4 worm cellular contexts compared by ENCODE assay signal in genomic region chrII:15165681-15166235, ce11.
TF ChIP-seq lines count a peak whose summit lies in the region.

Gene gst-27, minus strand, starts transcription at chrII:15165731.

TF ChIP-seq in whole organism, L2 larva, 48 proteins besides CTCF, POLR2A, EP300 and RAD21 (continued from another document):
- no peak for TF ChIP-seq nhr-237 (tag; optimal IDR thresholded peaks at IDR 0.05; lab: Kevin White, UChicago)
- peak; percentile 72 for TF ChIP-seq mab-5 (tag; optimal IDR thresholded peaks at IDR 0.05; lab: Kevin White, UChicago)
- no peak for TF ChIP-seq elt-3 (tag; optimal IDR thresholded peaks at IDR 0.05; lab: Kevin White, UChicago)
- peak; percentile 65 for TF ChIP-seq zag-1 (tag; optimal IDR thresholded peaks at IDR 0.05; lab: Kevin White, UChicago)
- peak; percentile 75 for TF ChIP-seq gmeb-1 (tag; optimal IDR thresholded peaks at IDR 0.05; lab: Kevin White, UChicago)
- no peak for TF ChIP-seq ztf-1 (GFP tag; conservative IDR thresholded peaks at IDR 0.05; lab: Robert Waterston, UW)
- TF ChIP-seq ceh-16 (tag; optimal IDR thresholded peaks at IDR 0.05; lab: Kevin White, UChicago): peak; percentile 26
- peak; percentile 61 for TF ChIP-seq sem-4 (tag; optimal IDR thresholded peaks at IDR 0.05; lab: Kevin White, UChicago)
- peak; percentile 84 for TF ChIP-seq C34F6.9 (tag; optimal IDR thresholded peaks at IDR 0.05; lab: Kevin White, UChicago)
- no peak for TF ChIP-seq R02D3.7 (tag; optimal IDR thresholded peaks at IDR 0.05; lab: Kevin White, UChicago)
- TF ChIP-seq aly-2 (tag; optimal IDR thresholded peaks at IDR 0.05; lab: Kevin White, UChicago): no peak
- TF ChIP-seq ama-1 (optimal IDR thresholded peaks at IDR 0.05; lab: Kevin White, UChicago): no peak
- TF ChIP-seq unc-55 (GFP tag; optimal IDR thresholded peaks at IDR 0.05; lab: Kevin White, UChicago): peak; percentile 72
- TF ChIP-seq egl-27 (tag; optimal IDR thresholded peaks at IDR 0.05; lab: Kevin White, UChicago): peak; percentile 47
- TF ChIP-seq fos-1 (tag; optimal IDR thresholded peaks at IDR 0.05; lab: Kevin White, UChicago): peak; percentile 85
- TF ChIP-seq sma-3 (GFP tag; optimal IDR thresholded peaks at IDR 0.05; lab: Kevin White, UChicago): peak; percentile 82
- TF ChIP-seq mdl-1 (tag; optimal IDR thresholded peaks at IDR 0.05; lab: Kevin White, UChicago): peak; percentile 29 to 48
- TF ChIP-seq unc-39 (tag; optimal IDR thresholded peaks at IDR 0.05; lab: Kevin White, UChicago): no peak
- peak; percentile 92 for TF ChIP-seq crh-2 (tag; optimal IDR thresholded peaks at IDR 0.05; lab: Kevin White, UChicago)
- peak; percentile 63 for TF ChIP-seq nhr-25 (tag; optimal IDR thresholded peaks at IDR 0.05; lab: Kevin White, UChicago)
- TF ChIP-seq dmd-4 (tag; optimal IDR thresholded peaks at IDR 0.05; lab: Kevin White, UChicago): no peak
- no peak for TF ChIP-seq ZK546.5 (tag; optimal IDR thresholded peaks at IDR 0.05; lab: Kevin White, UChicago)
- TF ChIP-seq Y55F3AM.14 (GFP tag; optimal IDR thresholded peaks at IDR 0.05; lab: Kevin White, UChicago): peak; percentile 82
- TF ChIP-seq elt-1 (tag; optimal IDR thresholded peaks at IDR 0.05; lab: Kevin White, UChicago): no peak
- peak; percentile 86 for TF ChIP-seq lin-13 (GFP tag; optimal IDR thresholded peaks at IDR 0.05; lab: Kevin White, UChicago)
TF ChIP-seq in whole organism, L2 larva: peak in this region for 26.

TF ChIP-seq in whole organism, L4 larva, 104 proteins besides CTCF, POLR2A, EP300 and RAD21 (continued from another document and continues in another):
- TF ChIP-seq F49E8.2 (tag; optimal IDR thresholded peaks at IDR 0.05; lab: Kevin White, UChicago; ENCODE audit: borderline replicate concordance) (peak; percentile 72), lin-38 (GFP tag; IDR thresholded peaks at IDR 0.05; lab: Robert Waterston, UW) (peak; percentile 82), ceh-62 (tag; optimal IDR thresholded peaks at IDR 0.05; lab: Kevin White, UChicago) (no peak), lin-39 (tag; optimal IDR thresholded peaks at IDR 0.05; lab: Kevin White, UChicago) (no peak), zfp-3 (GFP tag; conservative IDR thresholded peaks at IDR 0.05; lab: Robert Waterston, UW) (peak; percentile 41; the same call in 1 of the 2 replicates), tag-97 (GFP tag; IDR thresholded peaks at IDR 0.05; lab: Robert Waterston, UW) (no peak), zip-2 (tag; optimal IDR thresholded peaks at IDR 0.05; lab: Kevin White, UChicago) (peak; percentile 77), D1046.2 (GFP tag; IDR thresholded peaks at IDR 0.05; lab: Robert Waterston, UW) (0 out of 2 replicates have a peak, but pooled peaks have one; percentile 45), nhr-41 (GFP tag; IDR thresholded peaks at IDR 0.05; lab: Robert Waterston, UW) (peak; percentile 78), set-16 (GFP tag; IDR thresholded peaks at IDR 0.05; lab: Robert Waterston, UW) (peak; percentile 60; the same call in 1 of the 2 replicates), ztf-7 (tag; optimal IDR thresholded peaks at IDR 0.05; lab: Kevin White, UChicago) (peak; percentile 69), Y5F2A.4 (GFP tag; optimal IDR thresholded peaks at IDR 0.05; lab: Kevin White, UChicago) (peak; percentile 74), daf-19 (GFP tag; conservative IDR thresholded peaks at IDR 0.05; lab: Robert Waterston, UW) (peak; percentile 80), ceh-32 (tag; optimal IDR thresholded peaks at IDR 0.05; lab: Kevin White, UChicago; ENCODE audit: poor library complexity) (peak; percentile 34), spr-3 (GFP tag; optimal IDR thresholded peaks at IDR 0.05; lab: Kevin White, UChicago) (peak; percentile 80), lir-3 (tag; optimal IDR thresholded peaks at IDR 0.05; lab: Kevin White, UChicago) (peak; percentile 81), nhr-77 (tag; optimal IDR thresholded peaks at IDR 0.05; lab: Kevin White, UChicago) (peak; percentile 93), daf-8 (GFP tag; IDR thresholded peaks at IDR 0.05; lab: Robert Waterston, UW) (0 out of 2 replicates have a peak, but pooled peaks have one; percentile 56), ces-1 (GFP tag; optimal IDR thresholded peaks at IDR 0.05; lab: Kevin White, UChicago) (no peak), zip-11 (GFP tag; IDR thresholded peaks at IDR 0.05; lab: Robert Waterston, UW) (0 out of 2 replicates have a peak, but pooled peaks have one; percentile 39), daf-12 (tag; optimal IDR thresholded peaks at IDR 0.05; lab: Kevin White, UChicago) (no peak), T26A8.4 (GFP tag; IDR thresholded peaks at IDR 0.05; lab: Robert Waterston, UW) (peak; percentile 85), attf-4 (tag; optimal IDR thresholded peaks at IDR 0.05; lab: Kevin White, UChicago) (no peak), lim-7 (GFP tag; IDR thresholded peaks at IDR 0.05; lab: Robert Waterston, UW) (peak; percentile 92), gei-8 (GFP tag; optimal IDR thresholded peaks at IDR 0.05; lab: Kevin White, UChicago) (peak; percentile 90), nhr-28 (tag; optimal IDR thresholded peaks at IDR 0.05; lab: Kevin White, UChicago) (peak; percentile 70), mes-2 (tag; optimal IDR thresholded peaks at IDR 0.05; lab: Kevin White, UChicago; ENCODE audit: poor library complexity, severe bottlenecking) (peak; percentile 86), mdl-1 (tag; optimal IDR thresholded peaks at IDR 0.05; lab: Kevin White, UChicago) (peak in 1 of 2 experiments; percentile 43), lin-15B (tag; optimal IDR thresholded peaks at IDR 0.05; lab: Kevin White, UChicago) (no peak), hmg-1.1 (GFP tag; IDR thresholded peaks at IDR 0.05; lab: Robert Waterston, UW) (peak; percentile 90), F44E2.7 (GFP tag; IDR thresholded peaks at IDR 0.05; lab: Robert Waterston, UW) (peak; percentile 60; the same call in 1 of the 2 replicates), arid-1 (GFP tag; conservative IDR thresholded peaks at IDR 0.05; lab: Robert Waterston, UW) (peak; percentile 71), ama-1 (optimal IDR thresholded peaks at IDR 0.05; lab: Kevin White, UChicago) (no peak), pqm-1 (tag; optimal IDR thresholded peaks at IDR 0.05; lab: Kevin White, UChicago) (peak; percentile 22), ceh-20 (GFP tag; IDR thresholded peaks at IDR 0.05; lab: Robert Waterston, UW) (peak; percentile 76)

TF ChIP-seq in whole organism, late embryonic, 69 proteins besides CTCF, POLR2A, EP300 and RAD21 (continued from another document and continues in another):
- peak; percentile 18 for TF ChIP-seq unc-55 (GFP tag; optimal IDR thresholded peaks at IDR 0.05; lab: Kevin White, UChicago)
- TF ChIP-seq hlh-6 (tag; optimal IDR thresholded peaks at IDR 0.05; lab: Kevin White, UChicago): peak; percentile 86
- peak; percentile 69 for TF ChIP-seq K02D7.2 (tag; optimal IDR thresholded peaks at IDR 0.05; lab: Kevin White, UChicago)
- peak; percentile 66 for TF ChIP-seq T23F11.4 (GFP tag; optimal IDR thresholded peaks at IDR 0.05; lab: Kevin White, UChicago)
- TF ChIP-seq K09A11.1 (tag; optimal IDR thresholded peaks at IDR 0.05; lab: Kevin White, UChicago; ENCODE audit: insufficient read depth): peak; percentile 61
- TF ChIP-seq syd-9 (tag; optimal IDR thresholded peaks at IDR 0.05; lab: Kevin White, UChicago): peak; percentile 75
- TF ChIP-seq ets-4 (tag; optimal IDR thresholded peaks at IDR 0.05; lab: Kevin White, UChicago): peak; percentile 58
- peak; percentile 74 for TF ChIP-seq sox-2 (GFP tag; IDR thresholded peaks at IDR 0.05; lab: Robert Waterston, UW)
- TF ChIP-seq ceh-18 (tag; optimal IDR thresholded peaks at IDR 0.05; lab: Kevin White, UChicago): peak; percentile 83
- no peak for TF ChIP-seq pax-1 (tag; optimal IDR thresholded peaks at IDR 0.05; lab: Kevin White, UChicago)
- TF ChIP-seq unc-3 (GFP tag; conservative IDR thresholded peaks at IDR 0.05; lab: Robert Waterston, UW): peak; percentile 52; the same call in 1 of the 2 replicates
- peak; percentile 24 for TF ChIP-seq unc-3 (tag; optimal IDR thresholded peaks at IDR 0.05; lab: Kevin White, UChicago)
- peak; percentile 87 for TF ChIP-seq nfya-1 (tag; optimal IDR thresholded peaks at IDR 0.05; lab: Kevin White, UChicago)
- TF ChIP-seq fkh-10 (GFP tag; optimal IDR thresholded peaks at IDR 0.05; lab: Kevin White, UChicago): peak; percentile 49
- peak; percentile 57 for TF ChIP-seq pros-1 (tag; optimal IDR thresholded peaks at IDR 0.05; lab: Kevin White, UChicago)
- peak; percentile 86 for TF ChIP-seq ztf-16 (tag; optimal IDR thresholded peaks at IDR 0.05; lab: Kevin White, UChicago)
- TF ChIP-seq elt-4 (tag; optimal IDR thresholded peaks at IDR 0.05; lab: Kevin White, UChicago): no peak
- peak; percentile 82 for TF ChIP-seq rnt-1 (tag; optimal IDR thresholded peaks at IDR 0.05; lab: Kevin White, UChicago)
- no peak for TF ChIP-seq nhr-11 (tag; optimal IDR thresholded peaks at IDR 0.05; lab: Kevin White, UChicago)
- TF ChIP-seq ceh-34 (tag; optimal IDR thresholded peaks at IDR 0.05; lab: Kevin White, UChicago): peak; percentile 81
- TF ChIP-seq pag-3 (tag; optimal IDR thresholded peaks at IDR 0.05; lab: Kevin White, UChicago; ENCODE audit: borderline replicate concordance): peak; percentile 34
- peak; percentile 74 for TF ChIP-seq Y22D7AL.16 (tag; optimal IDR thresholded peaks at IDR 0.05; lab: Kevin White, UChicago)
- peak; percentile 84 for TF ChIP-seq elt-2 (tag; optimal IDR thresholded peaks at IDR 0.05; lab: Kevin White, UChicago)
- TF ChIP-seq ceh-2 (tag; optimal IDR thresholded peaks at IDR 0.05; lab: Kevin White, UChicago): peak; percentile 48
- TF ChIP-seq ceh-9 (tag; optimal IDR thresholded peaks at IDR 0.05; lab: Kevin White, UChicago): no peak
- TF ChIP-seq ceh-31 (tag; optimal IDR thresholded peaks at IDR 0.05; lab: Kevin White, UChicago): peak; percentile 73
- TF ChIP-seq gmeb-2 (tag; optimal IDR thresholded peaks at IDR 0.05; lab: Kevin White, UChicago): peak; percentile 76
- peak; percentile 69 for TF ChIP-seq hlh-13 (GFP tag; optimal IDR thresholded peaks at IDR 0.05; lab: Kevin White, UChicago)
- TF ChIP-seq C08G9.2 (tag; optimal IDR thresholded peaks at IDR 0.05; lab: Kevin White, UChicago): peak; percentile 75
- peak; percentile 53 for TF ChIP-seq zip-5 (tag; optimal IDR thresholded peaks at IDR 0.05; lab: Kevin White, UChicago)
- peak; percentile 70 for TF ChIP-seq tbx-2 (tag; optimal IDR thresholded peaks at IDR 0.05; lab: Kevin White, UChicago)
- peak; percentile 69 for TF ChIP-seq unc-86 (tag; optimal IDR thresholded peaks at IDR 0.05; lab: Kevin White, UChicago)
- peak; percentile 77 for TF ChIP-seq fax-1 (tag; optimal IDR thresholded peaks at IDR 0.05; lab: Kevin White, UChicago)
- peak; percentile 68 for TF ChIP-seq hlh-8 (tag; optimal IDR thresholded peaks at IDR 0.05; lab: Kevin White, UChicago)
- peak; percentile 9 for TF ChIP-seq hlh-15 (tag; optimal IDR thresholded peaks at IDR 0.05; lab: Kevin White, UChicago)
- peak; percentile 53 for TF ChIP-seq dmd-4 (tag; optimal IDR thresholded peaks at IDR 0.05; lab: Kevin White, UChicago; ENCODE audit: borderline replicate concordance)
- TF ChIP-seq C38D4.7 (GFP tag; optimal IDR thresholded peaks at IDR 0.05; lab: Kevin White, UChicago): peak; percentile 76
- peak; percentile 81 for TF ChIP-seq ref-2 (tag; optimal IDR thresholded peaks at IDR 0.05; lab: Kevin White, UChicago)

TF ChIP-seq in whole organism, mixed stage, embryonic, 35 proteins besides CTCF, POLR2A, EP300 and RAD21 (continued from another document):
- TF ChIP-seq sptf-1 (tag; optimal IDR thresholded peaks at IDR 0.05; lab: Kevin White, UChicago): peak; percentile 93
- peak; percentile 36 for TF ChIP-seq elt-1 (tag; optimal IDR thresholded peaks at IDR 0.05; lab: Kevin White, UChicago; ENCODE audit: borderline replicate concordance, insufficient read depth)
- TF ChIP-seq ceh-83 (GFP tag; optimal IDR thresholded peaks at IDR 0.05; lab: Kevin White, UChicago): peak; percentile 87
- no peak for TF ChIP-seq zip-8 (tag; optimal IDR thresholded peaks at IDR 0.05; lab: Kevin White, UChicago)
- TF ChIP-seq unc-39 (tag; optimal IDR thresholded peaks at IDR 0.05; lab: Kevin White, UChicago): no peak
TF ChIP-seq in whole organism, mixed stage, embryonic: peak in this region for 23.
